Worm (Caenorhabditis elegans) whole organism, L2 larva: ENCODE measurements around the gene C05C12.4.

Experiments used
- aly-2 ChIP-seq: fragments of 150-350 bp; optimal IDR thresholded peaks from 2 replicates; lab custom pipeline; 2014; ENCODE audit warnings: missing biosample characterization, missing genetic modification characterization
- nhr-11 ChIP-seq: fragments of 150-350 bp; optimal IDR thresholded peaks from 2 replicates; lab custom pipeline; 2014; ENCODE audit warnings: missing biosample characterization, missing genetic modification characterization
- nhr-237 ChIP-seq: fragments of 150-350 bp; optimal IDR thresholded peaks from 2 replicates; lab custom pipeline; 2014; ENCODE audit warnings: missing biosample characterization, missing genetic modification characterization

DNA sequence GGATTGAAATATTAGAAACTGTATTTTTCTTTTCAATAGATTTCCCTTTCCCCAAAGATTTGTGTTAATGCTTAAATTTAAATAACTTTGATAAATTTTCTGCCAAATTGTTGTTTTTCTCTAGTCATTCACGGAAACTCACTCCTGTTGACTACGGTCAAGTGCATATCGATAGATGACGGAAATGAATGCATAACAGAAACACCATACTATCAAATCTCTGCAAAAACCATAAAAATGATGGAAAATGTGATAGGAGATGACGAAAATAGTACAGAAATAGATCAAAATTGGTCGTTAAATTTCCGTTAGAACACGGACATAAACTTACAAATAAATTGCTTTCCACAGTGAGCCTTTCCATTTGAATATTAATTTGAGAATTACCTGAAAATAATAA is 18.9 kb downstream of the C05C12.4 start:
- TF ChIP-seq nhr-237 (tag; lab: Kevin White, UChicago) (no peak), nhr-11 (tag; lab: Kevin White, UChicago) (no peak), aly-2 (tag; lab: Kevin White, UChicago) (no peak)
